Fruit fly (Drosophila melanogaster): Measurements from ENCODE around the gene SH3PX1.

dm6 chr3L:9729795-9730421, 16.3 kb upstream of the SH3PX1 start, which contains the start of gene ATPsynB:
- TF ChIP-seq CG8478 (optimal IDR thresholded peaks at IDR 0.05) (no peak), CTCF (optimal IDR thresholded peaks at IDR 0.05) (peak in 1 of 2 experiments; percentile 25)

Data from S2 (cell line).